Fruit fly (Drosophila melanogaster) whole organism, wandering third instar larva: ENCODE measurements around the gene Tango6.
A peak's percentile ranks its signal among the peaks of the same experiment; 100 is the strongest.

Source experiments
- Abd-B ChIP-seq: fragments of >200 bp; optimal IDR thresholded peaks from 2 replicates; lab custom pipeline; 2017; ENCODE audit warnings: missing biosample characterization, missing genetic modification characterization
- CG32264 ChIP-seq: fragments of 200-800 bp; sonication (Bioruptor generic); optimal IDR thresholded peaks from 2 replicates; lab custom pipeline; 2016; ENCODE audit warnings: missing biosample characterization, missing genetic modification characterization
- Dfd ChIP-seq: fragments of >200 bp; optimal IDR thresholded peaks from 2 replicates; lab custom pipeline; 2017; ENCODE audit warnings: missing biosample characterization, missing genetic modification characterization
- Dif ChIP-seq: fragments of 200-275, 200-300 bp; sonication (Bioruptor generic); optimal IDR thresholded peaks from 2 replicates; lab custom pipeline; 2018; ENCODE audit warnings: missing biosample characterization, missing genetic modification characterization; ENCODE audit not compliant: partially characterized antibody
- GATAd ChIP-seq: sonication (Bioruptor generic); optimal IDR thresholded peaks from 2 replicates; lab custom pipeline; 2016; ENCODE audit warnings: missing biosample characterization, missing genetic modification characterization
- HLH106 ChIP-seq: fragments of 200-800 bp; optimal IDR thresholded peaks from 3 replicates; lab custom pipeline; 2019; ENCODE audit warnings: missing biosample characterization, mild to moderate bottlenecking, missing genetic modification characterization, moderate library complexity
- Hr83 ChIP-seq: fragments of 200-300 bp; sonication (Bioruptor generic); optimal IDR thresholded peaks from 2 replicates; lab custom pipeline; 2016; ENCODE audit warnings: missing biosample characterization, mild to moderate bottlenecking, missing genetic modification characterization, moderate library complexity; ENCODE audit not compliant: poor library complexity, severe bottlenecking
- Jra ChIP-seq: sonication (Bioruptor generic); optimal IDR thresholded peaks from 2 replicates; lab custom pipeline; 2016; ENCODE audit warnings: missing biosample characterization, missing genetic modification characterization
- Mio ChIP-seq: sonication (Bioruptor generic); optimal IDR thresholded peaks from 2 replicates; lab custom pipeline; 2016; ENCODE audit warnings: missing biosample characterization, missing genetic modification characterization
- N ChIP-seq: fragments of >200 bp; optimal IDR thresholded peaks from 2 replicates; lab custom pipeline; 2018; ENCODE audit warnings: missing biosample characterization, missing external identifiers, missing genetic modification characterization
- OdsH ChIP-seq: fragments of 200-800 bp; sonication (Bioruptor generic); optimal IDR thresholded peaks from 2 replicates; lab custom pipeline; 2016; ENCODE audit warnings: missing biosample characterization, mild to moderate bottlenecking, missing genetic modification characterization
- Rel ChIP-seq, 2 experiments: fragments of 200-800 bp; sonication (Bioruptor generic) in 1 of 2; optimal IDR thresholded peaks; 2 replicates in 1 of 2; 3 replicates in 1 of 2; lab custom pipeline; 2016 to 2019; ENCODE audit warnings: mild to moderate bottlenecking in 2 of 2, missing biosample characterization in 2 of 2, missing genetic modification characterization in 2 of 2, moderate library complexity in 1 of 2
- Sp1 ChIP-seq: fragments of 200-800 bp; sonication (Bioruptor generic); optimal IDR thresholded peaks from 3 replicates; lab custom pipeline; 2019; ENCODE audit warnings: missing biosample characterization, mild to moderate bottlenecking, missing genetic modification characterization, moderate library complexity
- br ChIP-seq: fragments of 200-800 bp; sonication (Bioruptor generic); optimal IDR thresholded peaks from 2 replicates; lab custom pipeline; 2016; ENCODE audit warnings: missing biosample characterization, missing genetic modification characterization
- brk ChIP-seq: fragments of 200-800 bp; sonication (Bioruptor generic); optimal IDR thresholded peaks from 2 replicates; lab custom pipeline; 2016; ENCODE audit warnings: missing biosample characterization, mild to moderate bottlenecking, missing genetic modification characterization
- dsf ChIP-seq: sonication (Bioruptor generic); optimal IDR thresholded peaks from 2 replicates; lab custom pipeline; 2016; ENCODE audit warnings: missing biosample characterization, missing genetic modification characterization, borderline replicate concordance
- ey ChIP-seq: fragments of 200-800 bp; sonication (Bioruptor generic); optimal IDR thresholded peaks from 2 replicates; lab custom pipeline; 2016; ENCODE audit warnings: missing biosample characterization, missing genetic modification characterization
- foxo ChIP-seq, 2 experiments: fragments of 200-800 bp; sonication (Bioruptor generic); optimal IDR thresholded peaks; 2 replicates in 1 of 2; 3 replicates in 1 of 2; lab custom pipeline; 2016 to 2017; ENCODE audit warnings: missing biosample characterization in 2 of 2, missing genetic modification characterization in 2 of 2
- fru ChIP-seq: fragments of 200-800 bp; sonication (Bioruptor generic); optimal IDR thresholded peaks from 3 replicates; lab custom pipeline; 2016; ENCODE audit warnings: missing biosample characterization, mild to moderate bottlenecking, missing genetic modification characterization
- h ChIP-seq: fragments of 200-800 bp; sonication (Bioruptor generic); optimal IDR thresholded peaks from 3 replicates; lab custom pipeline; 2016; ENCODE audit warnings: missing biosample characterization, mild to moderate bottlenecking, missing genetic modification characterization
- jim ChIP-seq: fragments of 175-275, 200-325 bp; sonication (Bioruptor generic); optimal IDR thresholded peaks from 2 replicates; lab custom pipeline; 2016; ENCODE audit warnings: missing biosample characterization, mild to moderate bottlenecking, missing genetic modification characterization
- psq ChIP-seq: fragments of 200-800 bp; sonication (Bioruptor generic); optimal IDR thresholded peaks from 3 replicates; lab custom pipeline; 2017; ENCODE audit warnings: missing biosample characterization, mild to moderate bottlenecking, missing genetic modification characterization, moderate library complexity
- rgr ChIP-seq: fragments of 200-800 bp; sonication (Bioruptor generic); optimal IDR thresholded peaks from 3 replicates; lab custom pipeline; 2016; ENCODE audit warnings: missing biosample characterization, mild to moderate bottlenecking, missing genetic modification characterization
- sage ChIP-seq: fragments of 200-800 bp; sonication (Bioruptor generic); optimal IDR thresholded peaks from 2 replicates; lab custom pipeline; 2016; ENCODE audit warnings: missing biosample characterization, mild to moderate bottlenecking, missing genetic modification characterization
- tai ChIP-seq: sonication (Bioruptor generic); optimal IDR thresholded peaks from 2 replicates; lab custom pipeline; 2016; ENCODE audit warnings: missing biosample characterization, missing genetic modification characterization
- woc ChIP-seq: sonication (Bioruptor generic); optimal IDR thresholded peaks from 2 replicates; lab custom pipeline; 2016; ENCODE audit warnings: missing biosample characterization, mild to moderate bottlenecking, missing genetic modification characterization

Gene Tango6

dm6 chr2L:18981947-18982579, 13.2 kb downstream of the Tango6 start:
- no peak for TF ChIP-seq Mio (GFP tag; lab: Kevin White, UChicago)
- peak in 1 of 2 experiments; percentile 20 for TF ChIP-seq foxo (GFP tag; optimal IDR thresholded peaks at IDR 0.05; lab: Kevin White, UChicago)
- TF ChIP-seq Rel (GFP tag; optimal IDR thresholded peaks at IDR 0.05; lab: Kevin White, UChicago): no peak
- no peak for TF ChIP-seq Rel (tag; optimal IDR thresholded peaks at IDR 0.05; lab: Kevin White, UChicago)
- TF ChIP-seq, all 38 proteins: peak for 1

- TF ChIP-seq foxo (GFP tag; optimal IDR thresholded peaks at IDR 0.05; lab: Kevin White, UChicago): peak in 1 of 2 experiments; percentile 19
- peak; percentile 23 for TF ChIP-seq tai (GFP tag; lab: Kevin White, UChicago)
- TF ChIP-seq Dif (GFP tag; lab: Kevin White, UChicago): no peak
- peak; percentile 28 for TF ChIP-seq br (GFP tag; lab: Kevin White, UChicago)
- no peak for TF ChIP-seq Abd-B (GFP tag; lab: Kevin White, UChicago)
- peak; percentile 4 for TF ChIP-seq Sp1 (GFP tag; lab: Kevin White, UChicago)
- TF ChIP-seq ey: no peak
- peak; percentile 11 for TF ChIP-seq HLH106
- TF ChIP-seq woc (GFP tag; lab: Kevin White, UChicago): peak; percentile 14
Observed at dm6 chr2L:18982826-18983758, 14.3 kb downstream of the Tango6 start.

dm6 chr2L:18984158-18984557, 15.3 kb downstream of the Tango6 start:
- TF ChIP-seq CG32264: no peak
- TF ChIP-seq rgr (GFP tag; lab: Kevin White, UChicago): no peak
- no peak for TF ChIP-seq jim (GFP tag; lab: Kevin White, UChicago)
- no peak for TF ChIP-seq GATAd (GFP tag; lab: Kevin White, UChicago)
- TF ChIP-seq tai (GFP tag; lab: Kevin White, UChicago): no peak
- TF ChIP-seq OdsH (GFP tag; lab: Kevin White, UChicago): no peak
- no peak for TF ChIP-seq Jra
- TF ChIP-seq Hr83 (GFP tag; lab: Kevin White, UChicago): no peak
- no peak for TF ChIP-seq h (GFP tag; lab: Kevin White, UChicago)
- TF ChIP-seq brk (GFP tag; lab: Kevin White, UChicago): no peak
- TF ChIP-seq Dfd (GFP tag; lab: Kevin White, UChicago): no peak
- no peak for TF ChIP-seq Abd-B (GFP tag; lab: Kevin White, UChicago)
- no peak for TF ChIP-seq dsf (GFP tag; lab: Kevin White, UChicago)

- TF ChIP-seq h (GFP tag; lab: Kevin White, UChicago) (peak; percentile 32), OdsH (GFP tag; lab: Kevin White, UChicago) (peak; percentile 22), fru (GFP tag; lab: Kevin White, UChicago) (peak; percentile 20), foxo (GFP tag; optimal IDR thresholded peaks at IDR 0.05; lab: Kevin White, UChicago) (peak in 1 of 2 experiments; percentile 30), HLH106 (peak; percentile 42), N (no peak), br (GFP tag; lab: Kevin White, UChicago) (peak; percentile 8), sage (GFP tag; lab: Kevin White, UChicago) (no peak), Dif (GFP tag; lab: Kevin White, UChicago) (no peak)
Observed at dm6 chr2L:18985201-18986124, 16.6 kb downstream of the Tango6 start.

dm6 chr2L:18986125-18986498, 17.3 kb downstream of the Tango6 start:
- no peak for TF ChIP-seq h (GFP tag; lab: Kevin White, UChicago)
- TF ChIP-seq psq (GFP tag; lab: Kevin White, UChicago): no peak
